Fruit fly (Drosophila melanogaster) whole organism, embryonic: Measurements from ENCODE around the gene UQCR-C2.

Source experiments
- Adf1 ChIP-seq: fragments of 200-800 bp; sonication (Bioruptor generic); IDR thresholded peaks from 2 replicates; pipeline ENCODE4 v1.3.6; 2022; ENCODE audit warnings: missing biosample characterization, missing genetic modification characterization
- Aef1 ChIP-seq: fragments of 200-800 bp; sonication (Bioruptor generic); IDR thresholded peaks from 3 replicates; pipeline ENCODE4 v1.3.6; 2022; ENCODE audit warnings: missing biosample characterization, missing genetic modification characterization
- CG10959 ChIP-seq: fragments of 200-800 bp; sonication (Bioruptor generic); IDR thresholded peaks from 2 replicates; pipeline ENCODE4 v1.3.6; 2022; ENCODE audit warnings: missing biosample characterization, missing genetic modification characterization
- CG11560 ChIP-seq: fragments of 200-800 bp; sonication (Bioruptor generic); IDR thresholded peaks from 3 replicates; pipeline ENCODE4 v1.3.6; 2022; ENCODE audit warnings: missing biosample characterization, missing genetic modification characterization
- CG13296 ChIP-seq: fragments of 200-800 bp; sonication (Bioruptor generic); optimal IDR thresholded peaks from 3 replicates; lab custom pipeline; 2018; ENCODE audit warnings: missing biosample characterization, mild to moderate bottlenecking, missing genetic modification characterization
- CG14667 ChIP-seq: fragments of 200-800 bp; sonication (Bioruptor generic); IDR thresholded peaks from 2 replicates; pipeline ENCODE4 v1.3.6; 2022; ENCODE audit warnings: missing biosample characterization, missing genetic modification characterization
- CG14860 ChIP-seq: fragments of 200-800 bp; sonication (Bioruptor generic); IDR thresholded peaks from 3 replicates; pipeline ENCODE4 v1.3.6; 2022; ENCODE audit warnings: missing biosample characterization, missing genetic modification characterization; ENCODE audit not compliant: partially characterized antibody
- CG15011 ChIP-seq: fragments of 200-800 bp; sonication (Bioruptor generic); optimal IDR thresholded peaks from 3 replicates; lab custom pipeline; 2018; ENCODE audit warnings: missing biosample characterization, mild to moderate bottlenecking, missing genetic modification characterization
- CG1602 ChIP-seq: fragments of 200-800 bp; sonication (Bioruptor generic); optimal IDR thresholded peaks from 3 replicates; lab custom pipeline; 2016; ENCODE audit warnings: missing biosample characterization, missing genetic modification characterization
- CG1792 ChIP-seq: fragments of 200-800 bp; sonication (Bioruptor generic); optimal IDR thresholded peaks from 2 replicates; lab custom pipeline; 2016; ENCODE audit warnings: missing biosample characterization, missing genetic modification characterization
- CG2202 ChIP-seq: fragments of 200-800 bp; sonication (Bioruptor generic); optimal IDR thresholded peaks from 2 replicates; lab custom pipeline; 2018; ENCODE audit warnings: missing biosample characterization, mild to moderate bottlenecking, missing genetic modification characterization
- CG32532 ChIP-seq: fragments of 200-800 bp; sonication (Bioruptor generic); IDR thresholded peaks from 2 replicates; pipeline ENCODE4 v1.3.6; 2022; ENCODE audit warnings: missing biosample characterization, missing genetic modification characterization
- CG3281 ChIP-seq: fragments of 200-800 bp; sonication (Bioruptor generic); optimal IDR thresholded peaks from 3 replicates; lab custom pipeline; 2017; ENCODE audit warnings: missing biosample characterization, mild to moderate bottlenecking, missing genetic modification characterization
- CG3407 ChIP-seq: fragments of 200-800 bp; sonication (Bioruptor generic); optimal IDR thresholded peaks from 2 replicates; lab custom pipeline; 2018; ENCODE audit warnings: missing biosample characterization, mild to moderate bottlenecking, missing genetic modification characterization
- CG4617 ChIP-seq: fragments of 200-800 bp; sonication (Bioruptor generic); optimal IDR thresholded peaks from 3 replicates; lab custom pipeline; 2016; ENCODE audit warnings: missing biosample characterization, missing genetic modification characterization, borderline replicate concordance
- CG6175 ChIP-seq: fragments of 200-800 bp; sonication (Bioruptor generic); IDR thresholded peaks from 3 replicates; pipeline ENCODE4 v1.3.6; 2022; ENCODE audit warnings: missing biosample characterization, missing genetic modification characterization
- CG9727 ChIP-seq: fragments of 200-800 bp; sonication (Bioruptor generic); optimal IDR thresholded peaks from 3 replicates; lab custom pipeline; 2017; ENCODE audit warnings: missing biosample characterization, mild to moderate bottlenecking, missing genetic modification characterization
- CkIIα-i1 ChIP-seq: fragments of 200-800 bp; sonication (Bioruptor generic); IDR thresholded peaks from 2 replicates; pipeline ENCODE4 v1.3.6; 2022; ENCODE audit warnings: missing biosample characterization, missing genetic modification characterization
- Dip3 ChIP-seq: fragments of 200-800 bp; sonication (Bioruptor generic); optimal IDR thresholded peaks from 3 replicates; lab custom pipeline; 2016; ENCODE audit warnings: missing biosample characterization, missing genetic modification characterization
- Dll ChIP-seq: fragments of 200-800 bp; sonication (Bioruptor generic); IDR thresholded peaks from 4 replicates; pipeline ENCODE4 v1.3.6; 2022; ENCODE audit warnings: missing biosample characterization, missing genetic modification characterization; ENCODE audit not compliant: partially characterized antibody
- Hr3 ChIP-seq: fragments of 200-800 bp; sonication (Bioruptor generic); optimal IDR thresholded peaks from 3 replicates; lab custom pipeline; 2016; ENCODE audit warnings: missing biosample characterization, missing genetic modification characterization
- Lpt ChIP-seq: fragments of >200 bp; optimal IDR thresholded peaks from 2 replicates; lab custom pipeline; 2018; ENCODE audit warnings: missing biosample characterization, missing genetic modification characterization
- Nf-YA ChIP-seq: fragments of 200-800 bp; sonication (Bioruptor generic); IDR thresholded peaks from 2 replicates; pipeline ENCODE4 v1.3.6; 2022; ENCODE audit warnings: missing biosample characterization, missing genetic modification characterization
- Pdp1 ChIP-seq, 2 experiments: fragments of 200-800 bp; sonication (Bioruptor generic); optimal IDR thresholded peaks; 3 replicates each; lab custom pipeline; 2016; ENCODE audit warnings: missing biosample characterization in 2 of 2, missing genetic modification characterization in 2 of 2, mild to moderate bottlenecking in 1 of 2, moderate library complexity in 1 of 2
- Poxn ChIP-seq: fragments of 200-800 bp; sonication (Bioruptor generic); IDR thresholded peaks from 2 replicates; pipeline ENCODE4 v1.3.6; 2022; ENCODE audit warnings: missing biosample characterization, missing genetic modification characterization
- Ptx1 ChIP-seq: fragments of 200-800 bp; sonication (Bioruptor generic); IDR thresholded peaks from 2 replicates; pipeline ENCODE4 v1.3.6; 2022; ENCODE audit warnings: missing biosample characterization, missing genetic modification characterization
- Taf1 ChIP-seq: fragments of 200-800 bp; sonication (Bioruptor generic); IDR thresholded peaks from 2 replicates; pipeline ENCODE4 v1.3.6; 2022; ENCODE audit warnings: missing biosample characterization, missing genetic modification characterization
- Trl ChIP-seq, 3 experiments: fragments of >200 bp in 2 of 3; fragments of 200-800 bp in 1 of 3; sonication (Bioruptor generic) in 1 of 3; optimal IDR thresholded peaks; 2 replicates in 1 of 3; 3 replicates in 2 of 3; lab custom pipeline; 2016 to 2017; ENCODE audit warnings: missing biosample characterization in 1 of 3, missing genetic modification characterization in 1 of 3
- Xrp1 ChIP-seq: fragments of 200-800 bp; sonication (Bioruptor generic); IDR thresholded peaks from 2 replicates; pipeline ENCODE4 v1.3.6; 2022; ENCODE audit warnings: missing biosample characterization, missing genetic modification characterization
- abd-A ChIP-seq: fragments of 200-800 bp; sonication (Bioruptor generic); optimal IDR thresholded peaks from 3 replicates; lab custom pipeline; 2019; ENCODE audit warnings: missing biosample characterization, mild to moderate bottlenecking, missing genetic modification characterization, moderate library complexity
- ase ChIP-seq: fragments of 200-800 bp; sonication (Bioruptor generic); IDR thresholded peaks from 3 replicates; pipeline ENCODE4 v1.3.6; 2022; ENCODE audit warnings: missing biosample characterization, missing genetic modification characterization
- br ChIP-seq: fragments of >200 bp; optimal IDR thresholded peaks from 2 replicates; lab custom pipeline; 2017
- chn ChIP-seq: fragments of 200-800 bp; sonication (Bioruptor generic); optimal IDR thresholded peaks from 2 replicates; lab custom pipeline; 2016; ENCODE audit warnings: missing biosample characterization, missing genetic modification characterization
- dmrt11E ChIP-seq: fragments of 200-800 bp; sonication (Bioruptor generic); optimal IDR thresholded peaks from 3 replicates; lab custom pipeline; 2018; ENCODE audit warnings: missing biosample characterization, mild to moderate bottlenecking, missing genetic modification characterization, moderate library complexity
- ems ChIP-seq: fragments of 200-800 bp; sonication (Bioruptor generic); optimal IDR thresholded peaks from 3 replicates; lab custom pipeline; 2016; ENCODE audit warnings: missing biosample characterization, missing genetic modification characterization
- fd64A ChIP-seq: fragments of 200-800 bp; sonication (Bioruptor generic); optimal IDR thresholded peaks from 3 replicates; lab custom pipeline; 2018; ENCODE audit warnings: missing biosample characterization, mild to moderate bottlenecking, missing genetic modification characterization
- gsb ChIP-seq: fragments of 200-800 bp; sonication (Bioruptor generic); IDR thresholded peaks from 2 replicates; pipeline ENCODE4 v1.3.6; 2022; ENCODE audit warnings: missing biosample characterization, missing genetic modification characterization
- hkb ChIP-seq, 2 experiments: fragments of 200-800 bp in 1 of 2; fragments of >200 bp in 1 of 2; sonication (Bioruptor generic) in 1 of 2; IDR thresholded peaks in 1 of 2; optimal IDR thresholded peaks in 1 of 2; 2 replicates each; pipeline versions ENCODE4 v1.3.6 to Lab custom; 2017 to 2022; ENCODE audit warnings: missing biosample characterization in 1 of 2, missing genetic modification characterization in 1 of 2
- jumu ChIP-seq: fragments of 200-800 bp; sonication (Bioruptor generic); optimal IDR thresholded peaks from 3 replicates; lab custom pipeline; 2016; ENCODE audit warnings: missing biosample characterization, missing genetic modification characterization
- onecut ChIP-seq: fragments of 200-800 bp; sonication (Bioruptor generic); IDR thresholded peaks from 2 replicates; pipeline ENCODE4 v1.3.6; 2022; ENCODE audit warnings: missing biosample characterization, missing genetic modification characterization
- prd ChIP-seq, 3 experiments: fragments of >200 bp in 2 of 3; fragments of 200-800 bp in 1 of 3; sonication (Bioruptor generic) in 1 of 3; optimal IDR thresholded peaks in 2 of 3; IDR thresholded peaks in 1 of 3; 2 replicates in 2 of 3; 3 replicates in 1 of 3; pipeline versions ENCODE4 v1.3.6 to Lab custom; 2017 to 2022; ENCODE audit warnings: missing biosample characterization in 1 of 3, missing genetic modification characterization in 1 of 3
- pzg ChIP-seq: fragments of 200-800 bp; sonication (Bioruptor generic); optimal IDR thresholded peaks from 3 replicates; lab custom pipeline; 2018; ENCODE audit warnings: missing biosample characterization, mild to moderate bottlenecking, missing genetic modification characterization, moderate library complexity
- ro ChIP-seq: fragments of 200-800 bp; sonication (Bioruptor generic); IDR thresholded peaks from 2 replicates; pipeline ENCODE4 v1.3.6; 2022; ENCODE audit warnings: missing biosample characterization, missing genetic modification characterization
- run ChIP-seq: fragments of 200-800 bp; sonication (Bioruptor generic); optimal IDR thresholded peaks from 3 replicates; lab custom pipeline; 2018; ENCODE audit warnings: missing biosample characterization, mild to moderate bottlenecking, missing genetic modification characterization
- sc ChIP-seq, 3 experiments: fragments of >200 bp in 2 of 3; fragments of 200-800 bp in 1 of 3; sonication (Bioruptor generic) in 1 of 3; optimal IDR thresholded peaks; 2 replicates in 2 of 3; 3 replicates in 1 of 3; lab custom pipeline; 2017; ENCODE audit warnings: mild to moderate bottlenecking in 1 of 3, missing biosample characterization in 1 of 3, missing genetic modification characterization in 1 of 3, missing genetic modification reagents in 1 of 3
- sob ChIP-seq: fragments of 200-800 bp; sonication (Bioruptor generic); IDR thresholded peaks from 2 replicates; pipeline ENCODE4 v1.3.6; 2022; ENCODE audit warnings: missing biosample characterization, missing genetic modification characterization
- tna ChIP-seq: fragments of 200-800 bp; sonication (Bioruptor generic); IDR thresholded peaks from 2 replicates; pipeline ENCODE4 v1.3.6; 2022; ENCODE audit warnings: missing biosample characterization, missing genetic modification characterization; ENCODE audit not compliant: partially characterized antibody
- trem ChIP-seq: fragments of 200-800 bp; optimal IDR thresholded peaks from 3 replicates; lab custom pipeline; 2019; ENCODE audit warnings: missing biosample characterization, mild to moderate bottlenecking, missing genetic modification characterization, moderate library complexity
- zen2 ChIP-seq: fragments of 200-800 bp; sonication (Bioruptor generic); IDR thresholded peaks from 3 replicates; pipeline ENCODE4 v1.3.6; 2022; ENCODE audit warnings: missing biosample characterization, missing genetic modification characterization; ENCODE audit not compliant: partially characterized antibody

UQCR-C2 gene

dm6 chr3L:16615132-16615709 is 31.3 kb downstream of the UQCR-C2 start, which contains the start of gene Mo25 (continued):
- peak; percentile 44 for TF ChIP-seq CG13296 (GFP tag; lab: Kevin White, UChicago)
- peak; percentile 80 for TF ChIP-seq pzg
- TF ChIP-seq zen2 (GFP tag; lab: Robert Waterston, UW): peak; percentile 57; the same call in 2 of the 3 replicates
- peak; percentile 42 for TF ChIP-seq Hr3
- TF ChIP-seq CG10959: no peak
- peak; percentile 11 for TF ChIP-seq CG3281 (GFP tag; lab: Kevin White, UChicago)
- TF ChIP-seq ro: no peak
- no peak for TF ChIP-seq CG2202 (tag; lab: Kevin White, UChicago)
- no peak for TF ChIP-seq Nf-YA
- TF ChIP-seq gsb (GFP tag; lab: Robert Waterston, UW): no peak
- TF ChIP-seq tna: peak; percentile 55
- TF ChIP-seq run (tag; lab: Kevin White, UChicago): no peak
- TF ChIP-seq dmrt11E (tag; lab: Kevin White, UChicago): peak; percentile 14
- TF ChIP-seq sc (optimal IDR thresholded peaks at IDR 0.05; lab: Kevin White, UChicago): no peak
- TF ChIP-seq sc (GFP tag; optimal IDR thresholded peaks at IDR 0.05; lab: Kevin White, UChicago): no peak
- peak; percentile 29; the same call in 1 of the 2 replicates for TF ChIP-seq onecut (GFP tag; lab: Robert Waterston, UW)
- TF ChIP-seq trem (tag; lab: Kevin White, UChicago): peak; percentile 78
- no peak for TF ChIP-seq hkb (optimal IDR thresholded peaks at IDR 0.05; lab: Kevin White, UChicago)
- no peak for TF ChIP-seq hkb (GFP tag; IDR thresholded peaks at IDR 0.05; lab: Robert Waterston, UW)
- no peak for TF ChIP-seq CG3407 (GFP tag; lab: Kevin White, UChicago)
- no peak for TF ChIP-seq CG9727 (GFP tag; lab: Kevin White, UChicago)
- TF ChIP-seq Pdp1 (GFP tag; optimal IDR thresholded peaks at IDR 0.05; lab: Kevin White, UChicago): peak in 1 of 2 experiments; percentile 41
- peak; percentile 20 for TF ChIP-seq chn (GFP tag; lab: Kevin White, UChicago)
- TF ChIP-seq CG11560 (tag; lab: Robert Waterston, UW): no peak
- no peak for TF ChIP-seq br (lab: Kevin White, UChicago)
- no peak for TF ChIP-seq ase
- no peak for TF ChIP-seq abd-A
- TF ChIP-seq Trl (optimal IDR thresholded peaks at IDR 0.05; lab: Kevin White, UChicago): no peak
- no peak for TF ChIP-seq Trl (GFP tag; optimal IDR thresholded peaks at IDR 0.05; lab: Kevin White, UChicago)
- no peak for TF ChIP-seq Ptx1 (GFP tag; lab: Robert Waterston, UW)
- TF ChIP-seq prd (optimal IDR thresholded peaks at IDR 0.05; lab: Kevin White, UChicago): no peak
- TF ChIP-seq prd (GFP tag; IDR thresholded peaks at IDR 0.05; lab: Robert Waterston, UW): peak; percentile 40; the same call in 1 of the 3 replicates
- no peak for TF ChIP-seq CG14667
- no peak for TF ChIP-seq fd64A (GFP tag; lab: Kevin White, UChicago)
- TF ChIP-seq CG1602 (GFP tag; lab: Kevin White, UChicago): no peak
- peak; percentile 39; the same call in 1 of the 2 replicates for TF ChIP-seq Adf1 (GFP tag; lab: Robert Waterston, UW)
- TF ChIP-seq Xrp1 (GFP tag; lab: Robert Waterston, UW): peak; percentile 53; the same call in 1 of the 2 replicates
- TF ChIP-seq CG6175: no peak
- TF ChIP-seq Lpt (GFP tag; lab: Kevin White, UChicago): no peak
- peak; percentile 75 for TF ChIP-seq CG4617 (GFP tag; lab: Kevin White, UChicago)
- no peak for TF ChIP-seq jumu
- no peak for TF ChIP-seq Aef1 (GFP tag; lab: Robert Waterston, UW)
- peak; percentile 46; the same call in 2 of the 3 replicates for TF ChIP-seq CG14860 (GFP tag; lab: Robert Waterston, UW)
- no peak for TF ChIP-seq CG15011 (GFP tag; lab: Kevin White, UChicago)
- TF ChIP-seq Poxn (GFP tag; lab: Robert Waterston, UW): no peak
- no peak for TF ChIP-seq CG1792 (GFP tag; lab: Kevin White, UChicago)
- TF ChIP-seq Dip3 (GFP tag; lab: Kevin White, UChicago): peak; percentile 21
- peak; percentile 67 for TF ChIP-seq sob (GFP tag; lab: Robert Waterston, UW)
- peak; percentile 79 for TF ChIP-seq Dll (GFP tag; lab: Robert Waterston, UW)
- peak; percentile 52 for TF ChIP-seq CG32532 (GFP tag; lab: Robert Waterston, UW)
- peak; percentile 47 for TF ChIP-seq ems (GFP tag; lab: Kevin White, UChicago)
- TF ChIP-seq Taf1 (GFP tag; lab: Robert Waterston, UW): no peak
- TF ChIP-seq CkIIα-i1 (GFP tag; lab: Robert Waterston, UW): no peak
